Fruit fly (Drosophila melanogaster) whole organism, prepupa: ENCODE measurements around the gene eIF1.
A peak's percentile ranks its signal among the peaks of the same experiment; 100 is the strongest.

ENCODE experiments used
- Blimp-1 ChIP-seq: fragments of 200-800 bp; sonication (Bioruptor generic); optimal IDR thresholded peaks from 3 replicates; lab custom pipeline; 2017; ENCODE audit warnings: missing biosample characterization, missing genetic modification characterization, mild to moderate bottlenecking, moderate library complexity, missing genetic modification reagents
- CG31627 ChIP-seq: fragments of 200-800 bp; sonication (Bioruptor generic); optimal IDR thresholded peaks from 3 replicates; lab custom pipeline; 2016; ENCODE audit warnings: missing biosample characterization, missing genetic modification characterization
- CG4318 ChIP-seq: fragments of 200-800 bp; sonication (Bioruptor generic); optimal IDR thresholded peaks from 3 replicates; lab custom pipeline; 2017; ENCODE audit warnings: missing biosample characterization, mild to moderate bottlenecking, missing genetic modification characterization
- topi ChIP-seq: fragments of 200-800 bp; sonication (Bioruptor generic); optimal IDR thresholded peaks from 3 replicates; lab custom pipeline; 2016; ENCODE audit warnings: missing biosample characterization, missing genetic modification characterization

DNA sequence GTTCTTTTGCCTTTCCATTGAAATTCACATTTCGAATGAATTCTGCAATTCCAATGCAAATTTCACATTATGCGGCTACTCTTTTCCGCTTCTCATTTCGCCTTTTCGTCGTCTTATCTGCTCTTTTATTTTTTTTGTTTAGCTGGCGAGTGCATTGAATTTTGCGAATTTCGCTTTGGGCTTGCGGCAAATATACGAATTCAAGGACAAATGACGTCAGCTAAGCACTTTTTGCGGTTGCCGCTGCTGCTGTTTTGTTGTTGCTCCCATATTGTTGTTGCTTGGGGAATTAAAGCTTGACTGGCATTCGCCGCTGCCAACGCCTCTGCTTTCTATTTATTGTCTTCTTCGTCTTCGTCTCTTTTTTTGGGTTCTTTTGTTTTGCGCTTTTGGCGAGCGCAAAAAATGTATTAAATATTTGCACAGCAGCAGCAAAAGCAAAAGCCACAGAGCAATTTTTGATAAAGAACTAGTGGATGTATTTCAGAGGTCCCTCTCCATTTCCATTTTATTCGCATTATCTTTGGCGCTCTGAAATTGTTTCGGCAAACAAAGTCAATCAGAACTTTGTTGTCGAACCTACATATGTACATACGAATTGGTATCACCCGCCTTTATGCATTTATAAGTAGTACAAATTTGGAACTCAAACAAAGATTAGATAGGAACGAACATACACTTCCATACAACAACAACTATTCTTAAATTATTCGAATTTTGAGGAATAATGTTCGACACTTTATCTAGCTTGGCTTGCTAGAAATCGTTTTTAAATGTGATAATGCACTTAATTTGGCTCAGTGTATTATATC, 16.9 kb downstream of the eIF1 start:
- TF ChIP-seq topi (GFP tag; lab: Kevin White, UChicago) (no peak), Blimp-1 (GFP tag; lab: Kevin White, UChicago) (no peak), CG4318 (GFP tag; lab: Kevin White, UChicago) (no peak), CG31627 (GFP tag; lab: Kevin White, UChicago) (peak; percentile 73)
